Fruit fly (Drosophila melanogaster) whole organism, embryonic: Measurements from ENCODE around the gene gukh.

Experiments
- Adf1 ChIP-seq: fragments of 200-800 bp; sonication (Bioruptor generic); IDR thresholded peaks from 2 replicates; pipeline ENCODE4 v1.3.6; 2022; ENCODE audit warnings: missing biosample characterization, missing genetic modification characterization
- Atf-2 ChIP-seq: fragments of 200-800 bp; sonication (Bioruptor generic); optimal IDR thresholded peaks from 2 replicates; lab custom pipeline; 2016; ENCODE audit warnings: missing biosample characterization, missing genetic modification characterization
- CG10147 ChIP-seq: fragments of 200-800 bp; sonication (Bioruptor generic); optimal IDR thresholded peaks from 2 replicates; lab custom pipeline; 2019; ENCODE audit warnings: missing biosample characterization, mild to moderate bottlenecking, missing genetic modification characterization, moderate library complexity
- CG10274 ChIP-seq: fragments of 200-800 bp; sonication (Bioruptor generic); optimal IDR thresholded peaks from 3 replicates; lab custom pipeline; 2017; ENCODE audit warnings: missing biosample characterization, mild to moderate bottlenecking, missing genetic modification characterization
- CG10321 ChIP-seq: fragments of 200-800 bp; sonication (Bioruptor generic); IDR thresholded peaks from 2 replicates; pipeline ENCODE4 v1.3.6; 2022; ENCODE audit warnings: missing biosample characterization, missing genetic modification characterization
- CG11093 ChIP-seq: fragments of 200-800 bp; sonication (Bioruptor generic); IDR thresholded peaks from 3 replicates; pipeline ENCODE4 v1.3.6; 2022; ENCODE audit warnings: missing biosample characterization, missing genetic modification characterization
- CG11247 ChIP-seq: fragments of 200-800 bp; sonication (Bioruptor generic); IDR thresholded peaks from 2 replicates; pipeline ENCODE4 v1.3.6; 2022; ENCODE audit warnings: missing biosample characterization, missing genetic modification characterization
- CG11560 ChIP-seq: fragments of 200-800 bp; sonication (Bioruptor generic); IDR thresholded peaks from 3 replicates; pipeline ENCODE4 v1.3.6; 2022; ENCODE audit warnings: missing biosample characterization, missing genetic modification characterization
- CG15601 ChIP-seq: fragments of 200-800 bp; sonication (Bioruptor generic); optimal IDR thresholded peaks from 3 replicates; lab custom pipeline; 2019; ENCODE audit warnings: missing biosample characterization, mild to moderate bottlenecking, missing genetic modification characterization, moderate library complexity
- CG17186 ChIP-seq: fragments of 200-800 bp; sonication (Bioruptor generic); optimal IDR thresholded peaks from 3 replicates; lab custom pipeline; 2017; ENCODE audit warnings: missing biosample characterization, missing genetic modification reagents, missing genetic modification characterization
- CG18011 ChIP-seq: fragments of 200-800 bp; sonication (Bioruptor generic); optimal IDR thresholded peaks from 2 replicates; lab custom pipeline; 2017; ENCODE audit warnings: missing biosample characterization, missing genetic modification characterization, mild to moderate bottlenecking, moderate library complexity, missing genotype
- CG18599 ChIP-seq: fragments of 200-800 bp; sonication (Bioruptor generic); optimal IDR thresholded peaks from 3 replicates; lab custom pipeline; 2017; ENCODE audit warnings: missing biosample characterization, missing genetic modification characterization, mild to moderate bottlenecking, moderate library complexity, missing genetic modification reagents
- CG2199 ChIP-seq: fragments of 200-800 bp; sonication (Bioruptor generic); IDR thresholded peaks from 3 replicates; pipeline ENCODE4 v1.3.6; 2022; ENCODE audit warnings: missing biosample characterization, missing genetic modification characterization
- CG2889 ChIP-seq: fragments of 200-800 bp; sonication (Bioruptor generic); IDR thresholded peaks from 3 replicates; pipeline ENCODE4 v1.3.6; 2022; ENCODE audit warnings: missing biosample characterization, missing genetic modification characterization
- CG3281 ChIP-seq: fragments of 200-800 bp; sonication (Bioruptor generic); optimal IDR thresholded peaks from 3 replicates; lab custom pipeline; 2017; ENCODE audit warnings: missing biosample characterization, mild to moderate bottlenecking, missing genetic modification characterization
- CG3726 ChIP-seq: fragments of 200-800 bp; sonication (Bioruptor generic); IDR thresholded peaks from 3 replicates; pipeline ENCODE4, ENCODE4 v1.3.6; 2022; ENCODE audit warnings: missing biosample characterization, missing genetic modification characterization
- CG4820 ChIP-seq: fragments of 200-800 bp; sonication (Bioruptor generic); optimal IDR thresholded peaks from 3 replicates; lab custom pipeline; 2016; ENCODE audit warnings: missing biosample characterization, missing genetic modification characterization
- CG6175 ChIP-seq: fragments of 200-800 bp; sonication (Bioruptor generic); IDR thresholded peaks from 3 replicates; pipeline ENCODE4 v1.3.6; 2022; ENCODE audit warnings: missing biosample characterization, missing genetic modification characterization
- CG6654 ChIP-seq: fragments of 200-800 bp; sonication (Bioruptor generic); optimal IDR thresholded peaks from 2 replicates; lab custom pipeline; 2017; ENCODE audit warnings: missing biosample characterization, mild to moderate bottlenecking, missing genetic modification characterization
- CG7372 ChIP-seq: fragments of 200-800 bp; sonication (Bioruptor generic); IDR thresholded peaks from 2 replicates; pipeline ENCODE4 v1.3.6; 2022; ENCODE audit warnings: missing biosample characterization, missing genetic modification characterization
- CG7963 ChIP-seq: fragments of 200-800 bp; sonication (Bioruptor generic); IDR thresholded peaks from 3 replicates; pipeline ENCODE4 v1.3.6; 2022; ENCODE audit warnings: missing biosample characterization, missing genetic modification characterization; ENCODE audit not compliant: partially characterized antibody
- CG7987 ChIP-seq: fragments of 200-800 bp; sonication (Bioruptor generic); optimal IDR thresholded peaks from 2 replicates; lab custom pipeline; 2018; ENCODE audit warnings: missing biosample characterization, mild to moderate bottlenecking, missing genetic modification characterization, moderate library complexity
- CG8765 ChIP-seq: fragments of 200-800 bp; sonication (Bioruptor generic); IDR thresholded peaks from 2 replicates; pipeline ENCODE4 v1.3.6; 2022; ENCODE audit warnings: missing biosample characterization, missing genetic modification characterization
- Chrac-16 ChIP-seq: fragments of 200-800 bp; sonication (Bioruptor generic); optimal IDR thresholded peaks from 3 replicates; lab custom pipeline; 2016; ENCODE audit warnings: missing biosample characterization, missing genetic modification characterization
- CrebB ChIP-seq: fragments of 200-800 bp; sonication (Bioruptor generic); optimal IDR thresholded peaks from 3 replicates; lab custom pipeline; 2018; ENCODE audit warnings: missing biosample characterization, mild to moderate bottlenecking, missing genetic modification characterization
- Dad ChIP-seq: fragments of 200-800 bp; sonication (Bioruptor generic); optimal IDR thresholded peaks from 3 replicates; lab custom pipeline; 2016; ENCODE audit warnings: missing biosample characterization, missing genetic modification characterization
- Doc2 ChIP-seq: fragments of 200-800 bp; sonication (Bioruptor generic); IDR thresholded peaks from 2 replicates; pipeline ENCODE4 v1.3.6; 2022; ENCODE audit warnings: missing biosample characterization, missing genetic modification characterization
- Ets97D ChIP-seq: fragments of 200-800 bp; sonication (Bioruptor generic); optimal IDR thresholded peaks from 3 replicates; lab custom pipeline; 2016; ENCODE audit warnings: missing biosample characterization, missing genetic modification characterization
- Fer3 ChIP-seq: fragments of 200-800 bp; sonication (Bioruptor generic); optimal IDR thresholded peaks from 2 replicates; lab custom pipeline; 2018; ENCODE audit warnings: missing biosample characterization, mild to moderate bottlenecking, missing genetic modification characterization, moderate library complexity
- H2.0 ChIP-seq: fragments of 200-800 bp; sonication (Bioruptor generic); IDR thresholded peaks from 2 replicates; pipeline ENCODE4 v1.3.6; 2022; ENCODE audit warnings: missing biosample characterization, missing genetic modification characterization
- Hr51 ChIP-seq, 2 experiments: fragments of 200-800 bp; sonication (Bioruptor generic); optimal IDR thresholded peaks; 2 replicates in 1 of 2; 3 replicates in 1 of 2; lab custom pipeline; 2016 to 2018; ENCODE audit warnings: missing biosample characterization in 2 of 2, missing genetic modification characterization in 2 of 2, mild to moderate bottlenecking in 1 of 2, moderate library complexity in 1 of 2
- Hr78 ChIP-seq, 2 experiments: fragments of 200-800 bp in 1 of 2; fragments of >200 bp in 1 of 2; sonication (Bioruptor generic) in 1 of 2; optimal IDR thresholded peaks; 2 replicates each; lab custom pipeline; 2017 to 2019; ENCODE audit warnings: missing biosample characterization in 2 of 2, missing genetic modification characterization in 2 of 2, mild to moderate bottlenecking in 1 of 2, moderate library complexity in 1 of 2
- Lhr ChIP-seq: fragments of 200-800 bp; sonication (Bioruptor generic); optimal IDR thresholded peaks from 3 replicates; lab custom pipeline; 2017; ENCODE audit warnings: mild to moderate bottlenecking, missing biosample characterization, missing genetic modification reagents, missing genetic modification characterization
- Mrtf ChIP-seq: fragments of 200-800 bp; sonication (Bioruptor generic); IDR thresholded peaks from 3 replicates; pipeline ENCODE4 v1.3.6; 2022; ENCODE audit warnings: missing biosample characterization, missing genetic modification characterization
- Nf-YB ChIP-seq: fragments of 200-800 bp; sonication (Bioruptor generic); optimal IDR thresholded peaks from 3 replicates; lab custom pipeline; 2019; ENCODE audit warnings: missing biosample characterization, mild to moderate bottlenecking, missing genetic modification characterization, moderate library complexity
- Spps ChIP-seq: fragments of 200-800 bp; sonication (Bioruptor generic); optimal IDR thresholded peaks from 2 replicates; lab custom pipeline; 2018; ENCODE audit warnings: missing biosample characterization, mild to moderate bottlenecking, missing genetic modification characterization
- Taf1 ChIP-seq: fragments of 200-800 bp; sonication (Bioruptor generic); IDR thresholded peaks from 2 replicates; pipeline ENCODE4 v1.3.6; 2022; ENCODE audit warnings: missing biosample characterization, missing genetic modification characterization
- Vsx1 ChIP-seq: fragments of 200-800 bp; sonication (Bioruptor generic); optimal IDR thresholded peaks from 2 replicates; lab custom pipeline; 2017; ENCODE audit warnings: missing biosample characterization, mild to moderate bottlenecking, missing genetic modification characterization, missing genetic modification reagents
- cad ChIP-seq: fragments of >200 bp; optimal IDR thresholded peaks from 2 replicates; lab custom pipeline; 2017; ENCODE audit warnings: missing biosample characterization, missing genetic modification characterization
- chm ChIP-seq: fragments of 200-800 bp; sonication (Bioruptor generic); IDR thresholded peaks from 2 replicates; pipeline ENCODE4 v1.3.6; 2022; ENCODE audit warnings: missing biosample characterization, missing genetic modification characterization
- corto ChIP-seq: fragments of 200-800 bp; sonication (Bioruptor generic); optimal IDR thresholded peaks from 2 replicates; lab custom pipeline; 2016; ENCODE audit warnings: missing biosample characterization, mild to moderate bottlenecking, missing genetic modification characterization, moderate library complexity
- fd64A ChIP-seq: fragments of 200-800 bp; sonication (Bioruptor generic); optimal IDR thresholded peaks from 3 replicates; lab custom pipeline; 2018; ENCODE audit warnings: missing biosample characterization, mild to moderate bottlenecking, missing genetic modification characterization
- gro ChIP-seq: fragments of 200-800 bp; sonication (Bioruptor generic); optimal IDR thresholded peaks from 2 replicates; lab custom pipeline; 2016; ENCODE audit warnings: missing biosample characterization, missing genetic modification characterization
- knrl ChIP-seq: fragments of 200-800 bp; sonication (Bioruptor generic); IDR thresholded peaks from 3 replicates; pipeline ENCODE4 v1.3.6; 2022; ENCODE audit warnings: missing biosample characterization, missing genetic modification characterization; ENCODE audit not compliant: partially characterized antibody
- lab ChIP-seq: fragments of 200-800 bp; sonication (Bioruptor generic); optimal IDR thresholded peaks from 3 replicates; lab custom pipeline; 2017; ENCODE audit warnings: missing biosample characterization, missing genetic modification characterization, mild to moderate bottlenecking, moderate library complexity, missing genetic modification reagents
- sr ChIP-seq: fragments of 200-800 bp; sonication (Bioruptor generic); IDR thresholded peaks from 3 replicates; pipeline ENCODE4 v1.3.6; 2022; ENCODE audit warnings: missing biosample characterization, missing genetic modification characterization
- tin ChIP-seq: fragments of 200-800 bp; sonication (Bioruptor generic); optimal IDR thresholded peaks from 3 replicates; lab custom pipeline; 2016; ENCODE audit warnings: missing biosample characterization, missing genetic modification characterization
- zen ChIP-seq: fragments of 200-800 bp; sonication (Bioruptor generic); optimal IDR thresholded peaks from 3 replicates; lab custom pipeline; 2018; ENCODE audit warnings: missing biosample characterization, mild to moderate bottlenecking, missing genetic modification characterization, moderate library complexity

The gukh gene

DNA sequence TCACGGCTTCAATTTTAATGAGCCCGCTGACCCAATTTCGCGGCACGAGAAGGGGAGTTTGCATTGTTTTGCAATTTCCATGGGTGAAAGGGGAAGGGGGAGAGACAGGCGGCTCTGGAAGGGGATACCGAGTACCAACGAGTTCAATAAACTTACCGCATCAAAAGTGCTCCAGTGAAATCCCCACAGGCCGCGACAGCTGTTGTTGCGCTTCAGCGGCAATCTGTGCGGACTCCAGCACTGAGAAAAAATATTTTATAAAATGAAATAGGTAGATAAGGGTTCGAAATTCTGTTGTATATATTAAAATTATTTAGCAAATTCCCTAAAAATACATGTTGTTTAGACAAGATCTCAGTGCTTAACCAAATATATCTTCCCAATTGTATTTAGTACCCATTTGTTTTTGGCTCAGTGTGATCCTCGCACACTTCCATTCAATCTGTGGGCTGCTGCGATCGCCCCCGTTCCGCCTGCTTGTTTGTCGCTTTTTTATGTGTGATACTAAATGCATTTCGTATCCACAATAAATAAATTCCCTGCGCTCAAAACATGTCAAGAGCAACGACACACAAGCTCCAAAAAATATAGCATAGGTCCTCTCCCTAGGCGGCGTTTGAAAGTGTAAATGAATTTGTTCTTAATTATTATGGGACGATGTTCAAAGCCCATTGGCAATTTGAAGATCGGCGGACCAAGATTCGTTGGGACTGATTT is 11.9 kb downstream of the gukh start (continued):
- peak; percentile 47 for TF ChIP-seq CG10147 (GFP tag; lab: Kevin White, UChicago)
- TF ChIP-seq CG11247 (GFP tag; lab: Robert Waterston, UW) = no peak
- peak; percentile 77 for TF ChIP-seq Spps (tag; lab: Kevin White, UChicago)
- TF ChIP-seq cad (GFP tag; lab: Kevin White, UChicago) = no peak
- TF ChIP-seq CG6654 = peak; percentile 65
- peak; percentile 55; the same call in 1 of the 3 replicates for TF ChIP-seq Mrtf (GFP tag; lab: Robert Waterston, UW)
- TF ChIP-seq CG7963 (GFP tag; lab: Robert Waterston, UW) = no peak
- peak; percentile 12 to 88 for TF ChIP-seq Hr51 (GFP tag; optimal IDR thresholded peaks at IDR 0.05; lab: Kevin White, UChicago)
- TF ChIP-seq CG10321 (GFP tag; lab: Robert Waterston, UW) = peak; percentile 56; the same call in 1 of the 2 replicates
- TF ChIP-seq Vsx1 (GFP tag; lab: Kevin White, UChicago) = no peak
- TF ChIP-seq chm = no peak
- TF ChIP-seq Atf-2 (GFP tag; lab: Kevin White, UChicago) = peak; percentile 56
- TF ChIP-seq CG3281 (GFP tag; lab: Kevin White, UChicago) = peak; percentile 23
- TF ChIP-seq H2.0 = peak; percentile 72
- TF ChIP-seq Ets97D (GFP tag; lab: Kevin White, UChicago) = peak; percentile 6
- TF ChIP-seq CG18599 (GFP tag; lab: Kevin White, UChicago) = peak; percentile 62
- TF ChIP-seq lab = peak; percentile 75
- no peak for TF ChIP-seq CG7987 (GFP tag; lab: Kevin White, UChicago)
- no peak for TF ChIP-seq Adf1 (GFP tag; lab: Robert Waterston, UW)
- TF ChIP-seq CrebB = peak; percentile 16
- TF ChIP-seq CG2199 (GFP tag; lab: Robert Waterston, UW) = peak; percentile 82; the same call in 2 of the 3 replicates
- TF ChIP-seq tin (GFP tag; lab: Kevin White, UChicago) = peak; percentile 84
- TF ChIP-seq Chrac-16 (GFP tag; lab: Kevin White, UChicago) = peak; percentile 70
- peak; percentile 73; the same call in 2 of the 3 replicates for TF ChIP-seq sr
- TF ChIP-seq Doc2 (GFP tag; lab: Robert Waterston, UW) = no peak
- peak in 1 of 2 experiments; percentile 60 for TF ChIP-seq Hr78 (GFP tag; optimal IDR thresholded peaks at IDR 0.05; lab: Kevin White, UChicago)
- peak; percentile 2 for TF ChIP-seq corto
- TF ChIP-seq gro = no peak
- TF ChIP-seq CG17186 = no peak
- TF ChIP-seq CG6175 (GFP tag; lab: Robert Waterston, UW) = 0 out of 3 replicates have a peak, but pooled peaks have one; percentile 13
- TF ChIP-seq CG18011 (GFP tag; lab: Kevin White, UChicago) = no peak
- TF ChIP-seq Dad (GFP tag; lab: Kevin White, UChicago) = peak; percentile 45
- TF ChIP-seq Fer3 = peak; percentile 61
- peak; percentile 65 for TF ChIP-seq zen
- TF ChIP-seq CG11560 (tag; lab: Robert Waterston, UW) = 0 out of 3 replicates have a peak, but pooled peaks have one; percentile 52
- peak; percentile 85 for TF ChIP-seq CG4820 (GFP tag; lab: Kevin White, UChicago)
- TF ChIP-seq CG7372 (GFP tag; lab: Robert Waterston, UW) = no peak
- TF ChIP-seq fd64A = peak; percentile 64
- no peak for TF ChIP-seq Taf1
- TF ChIP-seq CG15601 (tag; lab: Kevin White, UChicago) = peak; percentile 73
- TF ChIP-seq Lhr (GFP tag; lab: Kevin White, UChicago) = peak; percentile 68
- peak; percentile 65; the same call in 2 of the 3 replicates for TF ChIP-seq CG11093 (GFP tag; lab: Robert Waterston, UW)
- TF ChIP-seq knrl = no peak
- peak; percentile 26; the same call in 1 of the 2 replicates for TF ChIP-seq CG8765
- peak; percentile 29 for TF ChIP-seq CG10274 (GFP tag; lab: Kevin White, UChicago)
- peak; percentile 44 for TF ChIP-seq Nf-YB (GFP tag; lab: Kevin White, UChicago)
- 0 out of 3 replicates have a peak, but pooled peaks have one; percentile 37 for TF ChIP-seq CG2889
- TF ChIP-seq CG3726 (GFP tag; lab: Robert Waterston, UW) = peak; percentile 60; the same call in 1 of the 3 replicates
